Fruit fly (Drosophila melanogaster) Kc167 (cell line): ENCODE results near the gene Osi1.

Experiments
- Myc ChIP-seq: fragments of >200 bp; optimal IDR thresholded peaks from 2 replicates; lab custom pipeline; 2017; ENCODE audit warnings: missing external identifiers
- Sin3A ChIP-seq: fragments of >200 bp; optimal IDR thresholded peaks from 2 replicates; lab custom pipeline; 2018; ENCODE audit warnings: missing external identifiers
- h ChIP-seq: fragments of >200 bp; optimal IDR thresholded peaks from 3 replicates; lab custom pipeline; 2018; ENCODE audit warnings: missing external identifiers
- insv ChIP-seq: fragments of >200 bp; optimal IDR thresholded peaks from 3 replicates; lab custom pipeline; 2018; ENCODE audit warnings: missing external identifiers
- psq ChIP-seq: fragments of >200 bp; optimal IDR thresholded peaks from 2 replicates; lab custom pipeline; 2017; ENCODE audit warnings: missing external identifiers
- ttk ChIP-seq: sonication (Bioruptor generic); optimal IDR thresholded peaks from 2 replicates; lab custom pipeline; 2017; ENCODE audit warnings: missing external identifiers

Osi1 gene

dm6 chr3R:6198488-6198892, 25.1 kb downstream of the Osi1 start, which contains the start of gene Osi24:
Gene Osi24, plus strand, starts transcription at chr3R:6198811.
- TF ChIP-seq insv (no peak), Sin3A (lab: Kevin White, UChicago) (no peak), ttk (lab: Kevin White, UChicago) (no peak), psq (lab: Kevin White, UChicago) (no peak), h (no peak), Myc (no peak)

DNA sequence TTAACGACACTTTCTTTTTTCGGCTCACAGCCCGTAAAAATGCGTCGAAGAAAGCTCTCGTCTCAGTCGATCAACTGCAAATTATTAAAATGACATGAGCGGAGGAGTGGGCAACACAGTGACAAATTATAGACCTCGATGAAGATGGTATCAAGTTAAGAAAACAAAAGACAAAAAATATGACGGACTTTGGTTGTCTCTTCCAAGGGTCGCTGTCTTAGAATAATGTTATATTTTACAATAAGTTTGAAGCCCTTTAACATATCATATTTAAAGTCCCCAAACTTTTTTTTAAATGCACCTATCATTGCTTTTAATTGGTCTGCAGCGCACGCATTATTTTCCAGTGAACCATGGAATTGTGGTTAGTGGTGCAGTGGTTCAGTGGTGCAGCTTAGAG, 26.4 kb downstream of the Osi1 start:
- TF ChIP-seq Myc (no peak), psq (lab: Kevin White, UChicago) (no peak), ttk (lab: Kevin White, UChicago) (no peak), insv (no peak)

DNA sequence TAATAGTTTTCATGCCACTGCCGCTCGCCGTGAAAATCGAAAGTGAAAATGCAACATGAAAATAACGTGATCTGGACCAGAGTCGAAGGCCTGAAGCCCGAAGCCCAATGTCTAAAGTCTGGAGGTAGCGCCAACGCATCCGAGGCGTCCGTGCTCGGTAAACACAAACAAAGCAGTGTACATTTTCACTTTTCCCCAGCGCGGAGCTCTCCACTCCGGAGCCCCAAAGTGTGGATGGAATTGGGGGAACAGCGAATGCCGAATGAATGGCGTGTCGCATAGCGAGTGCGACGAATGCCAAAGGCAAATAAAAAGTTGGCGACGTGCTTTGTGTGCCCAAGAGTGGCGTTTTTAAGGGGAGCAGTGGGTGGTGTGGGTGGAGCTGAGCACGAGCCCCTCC, 29.7 kb downstream of the Osi1 start:
- TF ChIP-seq Sin3A (lab: Kevin White, UChicago) = no peak
- no peak for TF ChIP-seq Myc
- TF ChIP-seq h = no peak
- no peak for TF ChIP-seq psq (lab: Kevin White, UChicago)
- TF ChIP-seq ttk (lab: Kevin White, UChicago) = no peak
- no peak for TF ChIP-seq insv

dm6 chr3R:6209073-6209472, 35.7 kb downstream of the Osi1 start, which contains the start of gene Osi2:
Gene Osi2, plus strand, starts transcription at chr3R:6209373.
- no peak for TF ChIP-seq psq (lab: Kevin White, UChicago)
- TF ChIP-seq Myc = no peak

- TF ChIP-seq psq (lab: Kevin White, UChicago) (no peak), ttk (lab: Kevin White, UChicago) (no peak), insv (no peak), h (no peak), Sin3A (lab: Kevin White, UChicago) (no peak), Myc (no peak)
Observed at dm6 chr3R:6210266-6211040, 37.1 kb downstream of the Osi1 start.

DNA sequence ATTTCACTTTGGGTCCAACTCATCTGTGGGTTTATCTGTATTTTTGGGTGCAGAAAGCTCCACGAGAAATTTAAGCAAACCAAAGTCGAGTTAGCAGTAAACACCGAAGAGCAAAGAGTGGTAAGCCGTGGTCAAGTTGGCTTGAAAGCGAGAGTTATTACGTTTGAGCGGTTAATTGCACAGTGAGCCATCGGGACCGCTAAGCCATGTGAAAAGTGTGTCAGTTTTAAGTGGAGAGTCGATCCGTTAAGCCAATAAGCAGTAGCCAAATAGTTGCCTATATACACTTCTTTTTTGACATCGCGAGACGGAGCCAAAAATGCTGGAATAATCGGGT, 37.7 kb downstream of the Osi1 start:
- TF ChIP-seq Sin3A (lab: Kevin White, UChicago) = no peak
- no peak for TF ChIP-seq Myc
- no peak for TF ChIP-seq h
- TF ChIP-seq insv = no peak
- no peak for TF ChIP-seq ttk (lab: Kevin White, UChicago)
- TF ChIP-seq psq (lab: Kevin White, UChicago) = no peak

DNA sequence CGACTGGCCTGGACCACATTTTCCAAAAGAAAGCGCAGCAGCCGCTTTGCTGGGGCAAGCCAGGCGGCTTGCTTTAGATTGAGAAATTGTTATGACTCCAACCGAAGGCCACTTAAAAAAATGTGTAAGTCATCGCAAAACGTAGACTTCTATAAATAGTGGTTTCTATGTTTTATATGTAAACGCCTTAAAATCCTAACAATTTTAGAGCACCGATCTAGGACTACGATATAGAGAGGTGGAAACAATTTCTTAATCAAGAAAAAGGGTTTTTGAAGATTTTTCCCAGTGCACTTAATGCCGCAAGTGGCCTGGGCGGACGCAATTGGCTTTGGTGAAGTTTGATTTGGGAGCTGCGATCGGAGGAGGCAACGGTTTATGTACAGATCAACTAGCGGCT, 40.9 kb downstream of the Osi1 start:
- TF ChIP-seq h = no peak

dm6 chr3R:6215053-6215882, 41.9 kb downstream of the Osi1 start, which contains the start of gene Osi3:
Gene Osi3, plus strand, starts transcription at chr3R:6215832.
- no peak for TF ChIP-seq Myc
- TF ChIP-seq Sin3A (lab: Kevin White, UChicago) = no peak
- no peak for TF ChIP-seq ttk (lab: Kevin White, UChicago)
- no peak for TF ChIP-seq psq (lab: Kevin White, UChicago)

DNA sequence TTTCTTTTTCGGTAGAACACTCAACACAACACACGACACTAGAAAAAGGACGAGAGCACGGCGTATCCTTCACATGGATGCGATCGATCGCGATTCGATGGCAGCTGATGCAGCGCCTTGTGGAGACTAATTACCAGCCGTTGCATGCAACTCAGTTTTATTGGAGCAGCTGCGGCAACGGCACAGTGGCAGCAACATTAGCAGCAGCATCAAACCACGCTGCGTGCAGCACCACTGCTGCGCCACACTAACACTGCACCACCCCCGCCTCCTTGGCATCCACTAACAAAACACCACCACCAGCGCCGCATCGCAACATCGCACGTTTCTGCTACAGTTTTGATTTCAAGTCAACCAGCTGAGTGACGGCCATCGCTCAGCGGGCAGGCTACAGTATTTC, 48.3 kb downstream of the Osi1 start, which contains the start of gene Osi4:
TSS of gene Osi4 (minus strand) at position 101 of the 400 bp plus-strand sequence.
- TF ChIP-seq h (no peak), insv (no peak), Sin3A (lab: Kevin White, UChicago) (no peak), ttk (lab: Kevin White, UChicago) (no peak), Myc (no peak), psq (lab: Kevin White, UChicago) (no peak)

DNA sequence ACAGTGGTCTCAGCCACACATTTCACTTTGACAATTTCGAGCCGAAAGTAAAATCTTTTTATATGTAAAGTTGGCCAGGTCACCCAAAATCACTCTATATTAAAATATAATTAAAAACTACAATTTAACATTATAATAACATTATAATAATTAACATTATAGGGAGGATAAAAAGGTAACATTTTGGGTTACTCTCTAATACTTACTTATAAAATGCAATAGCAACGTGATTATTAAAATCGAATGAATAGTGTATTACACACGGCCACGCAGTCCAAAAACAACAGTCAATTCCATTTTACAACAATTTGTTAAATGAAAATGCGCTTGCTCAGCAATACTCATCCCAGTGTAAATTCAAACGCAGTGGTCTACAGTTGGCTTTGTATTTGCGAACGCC, 48.8 kb downstream of the Osi1 start:
- TF ChIP-seq h (no peak), insv (no peak), psq (lab: Kevin White, UChicago) (no peak), ttk (lab: Kevin White, UChicago) (no peak), Myc (no peak), Sin3A (lab: Kevin White, UChicago) (no peak)
